Worm (Caenorhabditis elegans) whole organism, L2 larva: ENCODE results near the gene srbc-67.
A peak's percentile ranks its signal among the peaks of the same experiment; 100 is the strongest.

ENCODE experiments used
- C34F6.9 ChIP-seq: fragments of 150-350 bp; optimal IDR thresholded peaks from 2 replicates; lab custom pipeline; 2014; ENCODE audit warnings: missing biosample characterization, missing genetic modification characterization
- F13H6.1 ChIP-seq: sonication (generic microtip); optimal IDR thresholded peaks from 2 replicates; lab custom pipeline; 2016; ENCODE audit warnings: missing genetic modification characterization, missing compliant biosample characterization
- R02D3.7 ChIP-seq: fragments of 150-350 bp; optimal IDR thresholded peaks from 2 replicates; lab custom pipeline; 2014; ENCODE audit warnings: missing biosample characterization, missing genetic modification characterization
- Y55F3AM.14 ChIP-seq: fragments of 200-800 bp; sonication (Bioruptor generic); optimal IDR thresholded peaks from 2 replicates; lab custom pipeline; 2018; ENCODE audit warnings: mild to moderate bottlenecking, missing genetic modification characterization, missing compliant biosample characterization
- ZK546.5 ChIP-seq: sonication (generic microtip); optimal IDR thresholded peaks from 2 replicates; lab custom pipeline; 2017; ENCODE audit warnings: missing biosample characterization, missing genetic modification characterization
- alr-1 ChIP-seq: fragments of 150-350 bp; optimal IDR thresholded peaks from 2 replicates; lab custom pipeline; 2014; ENCODE audit warnings: missing biosample characterization, missing genetic modification characterization
- aly-2 ChIP-seq: fragments of 150-350 bp; optimal IDR thresholded peaks from 2 replicates; lab custom pipeline; 2014; ENCODE audit warnings: missing biosample characterization, missing genetic modification characterization
- ama-1 ChIP-seq: fragments of 150-350 bp; optimal IDR thresholded peaks from 2 replicates; lab custom pipeline; 2018; ENCODE audit warnings: inconsistent platforms
- blmp-1 ChIP-seq: sonication (generic microtip); optimal IDR thresholded peaks from 2 replicates; lab custom pipeline; 2017; ENCODE audit warnings: missing genetic modification characterization, mild to moderate bottlenecking, missing compliant biosample characterization, antibody characterized with exemption, moderate library complexity; ENCODE audit not compliant: insufficient read depth
- ceh-16 ChIP-seq: fragments of 150-350 bp; optimal IDR thresholded peaks from 2 replicates; lab custom pipeline; 2014; ENCODE audit warnings: missing biosample characterization, missing genetic modification characterization
- ceh-82 ChIP-seq: fragments of 150-350 bp; optimal IDR thresholded peaks from 2 replicates; lab custom pipeline; 2014; ENCODE audit warnings: missing biosample characterization, missing genetic modification characterization
- crh-2 ChIP-seq: sonication (generic microtip); optimal IDR thresholded peaks from 2 replicates; lab custom pipeline; 2017; ENCODE audit warnings: missing biosample characterization, missing genetic modification characterization
- dmd-4 ChIP-seq: sonication (generic microtip); optimal IDR thresholded peaks from 2 replicates; lab custom pipeline; 2017; ENCODE audit warnings: missing biosample characterization, missing genetic modification characterization
- egl-27 ChIP-seq: sonication (generic microtip); optimal IDR thresholded peaks from 3 replicates; lab custom pipeline; 2017; ENCODE audit warnings: missing biosample characterization, missing genetic modification reagents, missing genetic modification characterization
- elt-1 ChIP-seq: fragments of 150-350 bp; optimal IDR thresholded peaks from 2 replicates; lab custom pipeline; 2014; ENCODE audit warnings: missing biosample characterization, missing genetic modification characterization
- elt-3 ChIP-seq: sonication (generic microtip); optimal IDR thresholded peaks from 2 replicates; lab custom pipeline; 2017; ENCODE audit warnings: missing biosample characterization, missing genetic modification characterization
- fos-1 ChIP-seq: fragments of 150-350 bp; optimal IDR thresholded peaks from 2 replicates; lab custom pipeline; 2014; ENCODE audit warnings: missing biosample characterization, missing genetic modification characterization
- gmeb-1 ChIP-seq: fragments of 150-350 bp; optimal IDR thresholded peaks from 2 replicates; lab custom pipeline; 2014; ENCODE audit warnings: missing biosample characterization, missing genetic modification characterization
- lin-11 ChIP-seq: fragments of 150-350 bp; sonication (generic microtip); optimal IDR thresholded peaks from 2 replicates; lab custom pipeline; 2014; ENCODE audit warnings: missing biosample characterization, missing genetic modification characterization, inconsistent platforms, mixed read lengths
- lin-13 ChIP-seq: fragments of 150-350 bp; optimal IDR thresholded peaks from 2 replicates; lab custom pipeline; 2014; ENCODE audit warnings: missing biosample characterization, missing genetic modification reagents, missing genetic modification characterization
- lin-39 ChIP-seq: fragments of 150-350 bp; optimal IDR thresholded peaks from 2 replicates; lab custom pipeline; 2014; ENCODE audit warnings: missing biosample characterization, missing genetic modification reagents, missing genetic modification characterization
- mab-5 ChIP-seq: fragments of 150-350 bp; optimal IDR thresholded peaks from 2 replicates; lab custom pipeline; 2014; ENCODE audit warnings: missing biosample characterization, missing genetic modification characterization
- mbf-1 ChIP-seq: sonication (generic microtip); optimal IDR thresholded peaks from 2 replicates; lab custom pipeline; 2017; ENCODE audit warnings: missing biosample characterization, missing genetic modification characterization
- mdl-1 ChIP-seq, 2 experiments: fragments of 150-350 bp in 1 of 2; sonication (generic microtip) in 1 of 2; optimal IDR thresholded peaks; 2 replicates each; lab custom pipeline; 2017; ENCODE audit warnings: missing biosample characterization in 2 of 2, missing genetic modification characterization in 2 of 2
- nhr-10 ChIP-seq: sonication (generic microtip); optimal IDR thresholded peaks from 2 replicates; lab custom pipeline; 2017; ENCODE audit warnings: missing biosample characterization, missing genetic modification characterization
- nhr-11 ChIP-seq: fragments of 150-350 bp; optimal IDR thresholded peaks from 2 replicates; lab custom pipeline; 2014; ENCODE audit warnings: missing biosample characterization, missing genetic modification characterization
- nhr-12 ChIP-seq: fragments of 150-350 bp; optimal IDR thresholded peaks from 2 replicates; lab custom pipeline; 2014; ENCODE audit warnings: missing biosample characterization, missing genetic modification characterization
- nhr-129 ChIP-seq: fragments of 150-350 bp; optimal IDR thresholded peaks from 2 replicates; lab custom pipeline; 2014; ENCODE audit warnings: missing biosample characterization, missing genetic modification characterization
- nhr-21 ChIP-seq: fragments of 150-350 bp; optimal IDR thresholded peaks from 2 replicates; lab custom pipeline; 2014; ENCODE audit warnings: missing biosample characterization, missing genetic modification characterization
- nhr-23 ChIP-seq: fragments of 150-350 bp; optimal IDR thresholded peaks from 2 replicates; lab custom pipeline; 2014; ENCODE audit warnings: missing biosample characterization, missing genetic modification reagents, missing genetic modification characterization
- nhr-237 ChIP-seq: fragments of 150-350 bp; optimal IDR thresholded peaks from 2 replicates; lab custom pipeline; 2014; ENCODE audit warnings: missing biosample characterization, missing genetic modification characterization
- nhr-25 ChIP-seq: fragments of 150-350 bp; sonication (generic microtip); optimal IDR thresholded peaks from 3 replicates; lab custom pipeline; 2014; ENCODE audit warnings: missing biosample characterization, missing genetic modification characterization
- nhr-6 ChIP-seq: fragments of 150-350 bp; optimal IDR thresholded peaks from 2 replicates; lab custom pipeline; 2014; ENCODE audit warnings: missing biosample characterization, missing genetic modification characterization
- nhr-77 ChIP-seq: fragments of 150-350 bp; optimal IDR thresholded peaks from 2 replicates; lab custom pipeline; 2014; ENCODE audit warnings: missing biosample characterization, missing genetic modification characterization
- peb-1 ChIP-seq: fragments of 150-350 bp; optimal IDR thresholded peaks from 2 replicates; lab custom pipeline; 2014; ENCODE audit warnings: missing biosample characterization, missing genetic modification characterization
- sem-4 ChIP-seq: fragments of 150-350 bp; optimal IDR thresholded peaks from 2 replicates; lab custom pipeline; 2014; ENCODE audit warnings: missing biosample characterization, missing genetic modification reagents, missing genetic modification characterization
- skn-1 ChIP-seq: sonication (generic microtip); optimal IDR thresholded peaks from 2 replicates; lab custom pipeline; 2017; ENCODE audit warnings: missing biosample characterization, missing genetic modification characterization
- sma-3 ChIP-seq: sonication (generic microtip); optimal IDR thresholded peaks from 2 replicates; lab custom pipeline; 2016; ENCODE audit warnings: missing genetic modification reagents, missing genetic modification characterization, missing compliant biosample characterization
- sma-9 ChIP-seq, 2 experiments: fragments of 150-350 bp in 1 of 2; sonication (generic microtip) in 1 of 2; optimal IDR thresholded peaks; 2 replicates each; lab custom pipeline; 2014 to 2016; ENCODE audit warnings: missing genetic modification characterization in 2 of 2, mild to moderate bottlenecking in 1 of 2, missing biosample characterization in 1 of 2, missing compliant biosample characterization in 1 of 2, missing genetic modification reagents in 1 of 2, moderate library complexity in 1 of 2
- unc-39 ChIP-seq: fragments of 150-350 bp; optimal IDR thresholded peaks from 2 replicates; lab custom pipeline; 2014; ENCODE audit warnings: missing biosample characterization, missing genetic modification characterization
- unc-55 ChIP-seq: fragments of 150-350 bp; sonication (generic microtip); optimal IDR thresholded peaks from 3 replicates; lab custom pipeline; 2014; ENCODE audit warnings: missing biosample characterization, missing genetic modification reagents, missing genetic modification characterization
- unc-62 ChIP-seq: fragments of 150-350 bp; optimal IDR thresholded peaks from 2 replicates; lab custom pipeline; 2014; ENCODE audit warnings: missing biosample characterization, missing genetic modification reagents, missing genetic modification characterization
- zag-1 ChIP-seq: fragments of 150-350 bp; optimal IDR thresholded peaks from 2 replicates; lab custom pipeline; 2014; ENCODE audit warnings: missing biosample characterization, missing genetic modification characterization
- ztf-1 ChIP-seq: fragments of 200-800 bp; sonication (Bioruptor generic); conservative IDR thresholded peaks from 2 replicates; pipeline ENCODE4 v1.3.6; 2022; ENCODE audit warnings: missing genetic modification characterization, missing compliant biosample characterization
- ztf-11 ChIP-seq: sonication (generic microtip); optimal IDR thresholded peaks from 2 replicates; lab custom pipeline; 2017; ENCODE audit warnings: missing biosample characterization, missing genetic modification characterization
- ztf-4 ChIP-seq: fragments of 150-350 bp; optimal IDR thresholded peaks from 2 replicates; lab custom pipeline; 2014; ENCODE audit warnings: missing biosample characterization, missing genetic modification characterization

srbc-67 gene

ce11 chrV:3582086-3582485 is 41.1 kb upstream of the srbc-67 start:
- TF ChIP-seq sma-3 (GFP tag; lab: Kevin White, UChicago) (no peak), nhr-12 (tag; lab: Kevin White, UChicago) (no peak), sma-9 (GFP tag; optimal IDR thresholded peaks at IDR 0.05; lab: Kevin White, UChicago) (peak; percentile 21), sma-9 (tag; optimal IDR thresholded peaks at IDR 0.05; lab: Kevin White, UChicago) (no peak)

DNA sequence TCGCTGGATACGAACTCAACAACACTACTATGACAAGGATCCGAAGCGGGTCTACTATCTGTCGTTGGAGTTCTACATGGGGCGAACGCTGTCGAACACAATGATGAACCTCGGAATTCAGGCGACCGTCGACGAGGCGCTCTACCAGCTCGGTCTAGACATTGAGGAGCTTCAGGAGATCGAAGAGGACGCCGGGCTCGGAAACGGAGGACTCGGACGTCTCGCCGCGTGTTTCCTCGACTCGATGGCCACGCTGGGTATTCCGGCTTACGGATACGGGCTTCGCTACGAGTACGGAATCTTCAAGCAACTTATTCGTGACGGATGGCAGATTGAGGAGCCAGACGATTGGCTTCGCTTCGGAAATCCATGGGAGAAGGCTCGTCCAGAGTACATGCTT is 40.6 kb upstream of the srbc-67 start:
- TF ChIP-seq ztf-1 (GFP tag; lab: Robert Waterston, UW) = no peak
- TF ChIP-seq, all 48 proteins: peak for 0

ce11 chrV:3581034-3581433 is 40.0 kb upstream of the srbc-67 start:
- TF ChIP-seq nhr-129 (tag; lab: Kevin White, UChicago) (peak; percentile 11), sma-9 (GFP tag; optimal IDR thresholded peaks at IDR 0.05; lab: Kevin White, UChicago) (no peak), sma-9 (tag; optimal IDR thresholded peaks at IDR 0.05; lab: Kevin White, UChicago) (no peak)

ce11 chrV:3580385-3580784 is 39.4 kb upstream of the srbc-67 start:
- TF ChIP-seq fos-1 = peak; percentile 51
- no peak for TF ChIP-seq mbf-1

DNA sequence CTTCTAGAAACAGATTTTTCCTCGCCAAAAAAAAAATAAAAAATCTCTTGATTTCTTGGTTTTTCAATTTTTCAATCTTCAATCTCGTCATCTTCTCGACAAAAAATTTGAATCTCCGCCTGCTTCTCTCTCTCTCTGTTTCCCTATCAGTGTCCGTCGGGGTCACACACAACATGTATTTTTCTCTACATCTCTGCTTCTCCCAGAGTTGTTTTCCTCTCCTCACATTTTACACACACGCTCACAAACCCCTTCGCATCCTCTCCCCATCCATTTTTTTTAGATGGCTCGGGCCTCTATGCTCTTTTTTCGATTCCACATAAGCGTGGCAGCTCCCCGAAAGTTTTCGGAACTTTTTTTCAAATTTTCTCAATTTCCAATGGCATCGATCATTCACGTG is 38.8 kb upstream of the srbc-67 start:
- TF ChIP-seq lin-11 (tag; lab: Kevin White, UChicago) (no peak), nhr-11 (tag; lab: Kevin White, UChicago) (no peak), nhr-237 (tag; lab: Kevin White, UChicago) (no peak), peb-1 (tag; lab: Kevin White, UChicago) (no peak), nhr-10 (no peak), aly-2 (tag; lab: Kevin White, UChicago) (no peak), R02D3.7 (no peak), sem-4 (no peak), unc-39 (tag; lab: Kevin White, UChicago) (no peak), elt-1 (no peak), crh-2 (peak; percentile 49), nhr-12 (tag; lab: Kevin White, UChicago) (no peak), nhr-129 (tag; lab: Kevin White, UChicago) (peak; percentile 75), ztf-11 (no peak), egl-27 (tag; lab: Kevin White, UChicago) (no peak), ZK546.5 (tag; lab: Kevin White, UChicago) (no peak), Y55F3AM.14 (GFP tag; lab: Kevin White, UChicago) (no peak), gmeb-1 (tag; lab: Kevin White, UChicago) (peak; percentile 51), nhr-6 (tag; lab: Kevin White, UChicago) (no peak), blmp-1 (tag; lab: Kevin White, UChicago) (no peak), sma-3 (GFP tag; lab: Kevin White, UChicago) (peak; percentile 9), C34F6.9 (tag; lab: Kevin White, UChicago) (peak; percentile 45), fos-1 (peak; percentile 64), nhr-25 (no peak), zag-1 (tag; lab: Kevin White, UChicago) (no peak), sma-9 (GFP tag; optimal IDR thresholded peaks at IDR 0.05; lab: Kevin White, UChicago) (peak; percentile 75), sma-9 (tag; optimal IDR thresholded peaks at IDR 0.05; lab: Kevin White, UChicago) (no peak), ceh-82 (tag; lab: Kevin White, UChicago) (no peak), ztf-1 (GFP tag; lab: Robert Waterston, UW) (no peak), mbf-1 (no peak), mab-5 (tag; lab: Kevin White, UChicago) (no peak), unc-62 (GFP tag; lab: Kevin White, UChicago) (no peak), nhr-23 (no peak), lin-39 (tag; lab: Kevin White, UChicago) (no peak), alr-1 (tag; lab: Kevin White, UChicago) (no peak), unc-55 (peak; percentile 55), ceh-16 (tag; lab: Kevin White, UChicago) (no peak), dmd-4 (tag; lab: Kevin White, UChicago) (no peak), mdl-1 (tag; optimal IDR thresholded peaks at IDR 0.05; lab: Kevin White, UChicago) (no peak), skn-1 (no peak), elt-3 (tag; lab: Kevin White, UChicago) (no peak), ztf-4 (tag; lab: Kevin White, UChicago) (no peak), nhr-21 (tag; lab: Kevin White, UChicago) (no peak), nhr-77 (no peak), ama-1 (peak; percentile 57), F13H6.1 (tag; lab: Kevin White, UChicago) (peak; percentile 44), lin-13 (GFP tag; lab: Kevin White, UChicago) (peak; percentile 44)
